Fruit fly (Drosophila melanogaster) Kc167 (cell line): ENCODE data around the gene Cyp12e1.

Experiments used
- Myc ChIP-seq: fragments of >200 bp; optimal IDR thresholded peaks from 2 replicates; lab custom pipeline; 2017; ENCODE audit warnings: missing external identifiers
- Sin3A ChIP-seq: fragments of >200 bp; optimal IDR thresholded peaks from 2 replicates; lab custom pipeline; 2018; ENCODE audit warnings: missing external identifiers
- h ChIP-seq: fragments of >200 bp; optimal IDR thresholded peaks from 3 replicates; lab custom pipeline; 2018; ENCODE audit warnings: missing external identifiers
- insv ChIP-seq: fragments of >200 bp; optimal IDR thresholded peaks from 3 replicates; lab custom pipeline; 2018; ENCODE audit warnings: missing external identifiers
- psq ChIP-seq: fragments of >200 bp; optimal IDR thresholded peaks from 2 replicates; lab custom pipeline; 2017; ENCODE audit warnings: missing external identifiers
- ttk ChIP-seq: sonication (Bioruptor generic); optimal IDR thresholded peaks from 2 replicates; lab custom pipeline; 2017; ENCODE audit warnings: missing external identifiers

Cyp12e1 gene

DNA sequence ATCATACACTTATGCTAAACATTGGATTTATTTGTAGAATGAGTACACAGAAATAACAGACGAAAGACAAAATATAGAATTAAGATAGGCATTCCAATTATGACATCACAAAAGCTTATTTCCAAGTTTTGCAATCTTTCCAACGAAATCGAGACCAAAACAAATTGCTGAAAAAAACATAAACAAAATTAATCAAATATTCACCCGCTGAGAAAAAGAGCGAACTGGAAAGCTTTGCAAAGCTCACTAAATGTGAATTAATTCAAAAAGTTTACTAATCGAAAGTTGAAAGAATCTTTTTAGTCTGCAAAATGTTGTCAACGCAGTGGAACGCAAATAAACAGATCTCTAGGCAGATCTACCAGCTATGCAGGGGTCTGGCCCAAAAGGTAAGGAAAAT, at the start of gene Cyp12e1:
TSS of gene Cyp12e1 (plus strand) at position 301 of the 400 bp plus-strand sequence.
- TF ChIP-seq insv = no peak
- no peak for TF ChIP-seq ttk
- TF ChIP-seq Myc (lab: Kevin White, UChicago) = no peak
- no peak for TF ChIP-seq h (lab: Kevin White, UChicago)
- no peak for TF ChIP-seq Sin3A
- no peak for TF ChIP-seq psq (lab: Kevin White, UChicago)

DNA sequence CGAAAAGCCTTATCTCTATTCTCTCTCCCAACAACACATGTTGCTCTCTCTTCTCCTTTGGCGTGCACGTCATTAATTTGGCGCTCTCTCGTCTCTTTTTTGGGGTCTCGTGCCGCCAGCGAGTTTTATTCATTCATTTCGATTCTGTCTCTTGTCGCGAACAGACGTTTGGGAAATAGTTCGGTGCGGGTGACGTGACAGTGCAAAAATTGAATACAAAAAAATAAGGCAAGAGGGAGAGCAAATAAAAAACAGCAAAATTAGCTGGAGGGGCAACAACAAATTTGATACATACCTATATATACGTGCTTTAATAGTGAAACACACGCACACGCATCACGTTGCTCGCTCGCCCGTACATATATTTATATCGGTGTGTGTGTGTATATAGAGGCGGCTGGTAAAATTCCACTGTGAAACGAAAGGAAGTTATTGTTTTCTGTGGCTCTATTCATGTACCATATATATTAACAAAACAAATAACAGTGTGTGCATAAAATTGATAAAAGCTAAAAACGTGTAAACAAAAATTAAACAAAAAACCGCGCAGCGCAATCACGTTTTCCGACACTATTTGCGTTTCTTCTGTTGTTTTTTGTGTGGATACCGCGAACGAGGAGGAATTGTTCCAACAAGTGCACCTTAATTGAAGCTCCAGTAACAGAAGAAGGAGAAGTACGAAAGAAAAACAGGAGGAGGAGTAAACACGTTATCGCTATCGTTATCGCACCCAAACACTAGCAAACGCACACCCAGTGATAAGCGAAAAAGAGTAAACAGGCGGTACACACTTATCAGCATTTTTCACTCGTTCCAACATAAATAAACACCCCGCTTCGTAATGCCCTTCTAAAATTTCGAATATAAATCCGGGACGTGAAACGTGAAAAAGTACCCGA, 46.2 kb upstream of the Cyp12e1 start, which contains the start of gene cwo:
TSS of gene cwo (plus strand) at position 131 of the 899 bp plus-strand sequence.
- TF ChIP-seq psq (lab: Kevin White, UChicago) (no peak), Myc (lab: Kevin White, UChicago) (no peak), insv (no peak), h (lab: Kevin White, UChicago) (no peak), ttk (no peak), Sin3A (no peak)

DNA sequence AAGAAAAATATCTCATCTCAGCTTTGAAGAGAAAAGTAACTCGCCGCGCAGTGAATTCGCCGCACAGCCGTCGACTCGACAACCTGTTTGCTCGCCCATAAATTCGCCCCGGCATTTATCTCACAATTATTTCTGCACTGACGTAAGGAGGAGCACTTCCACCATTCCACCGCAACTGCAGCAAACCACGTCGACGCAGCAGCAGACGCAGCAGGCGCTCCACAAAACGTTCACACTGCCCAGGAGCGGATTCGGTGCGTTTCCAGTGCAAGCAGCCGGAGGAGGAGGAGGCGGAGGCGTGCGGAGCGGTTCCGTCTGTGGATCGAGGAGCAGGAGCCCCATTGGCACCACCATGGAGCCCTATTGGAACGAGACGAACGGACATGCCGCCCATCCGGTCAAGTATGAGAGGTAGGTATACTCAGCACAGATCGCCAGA, 45.5 kb upstream of the Cyp12e1 start:
- no peak for TF ChIP-seq ttk
- TF ChIP-seq Sin3A = no peak
- no peak for TF ChIP-seq insv
- TF ChIP-seq Myc (lab: Kevin White, UChicago) = no peak
- no peak for TF ChIP-seq h (lab: Kevin White, UChicago)
- no peak for TF ChIP-seq psq (lab: Kevin White, UChicago)

DNA sequence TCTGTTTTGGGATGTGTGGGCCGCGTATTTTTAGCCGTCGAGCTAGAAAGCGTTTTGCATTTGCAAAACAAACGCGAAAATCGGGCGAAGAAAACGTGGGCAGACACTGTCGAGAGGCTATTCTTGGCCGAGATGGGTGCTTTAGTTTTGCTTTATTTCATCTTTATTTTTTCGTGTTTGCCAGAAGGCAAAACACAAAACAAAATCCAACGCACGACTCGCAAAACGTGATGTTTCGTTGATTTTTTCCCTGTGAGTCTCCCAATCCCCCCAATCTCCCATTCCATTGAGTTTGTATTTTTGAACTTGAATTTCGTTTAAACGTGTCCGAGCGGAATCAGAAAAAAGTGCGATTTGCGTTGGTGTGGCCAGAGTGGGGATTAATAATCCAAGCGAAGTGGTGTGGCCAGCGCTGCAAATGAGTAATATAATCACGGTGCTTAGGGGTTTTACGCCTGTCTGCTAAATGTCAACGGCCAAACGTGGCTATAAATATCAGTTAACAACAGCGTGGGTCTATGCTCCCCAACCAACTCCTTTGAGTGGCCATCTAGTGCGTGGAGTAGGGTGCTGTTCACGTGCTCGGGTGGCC, 44.6 kb upstream of the Cyp12e1 start:
- no peak for TF ChIP-seq Myc (lab: Kevin White, UChicago)
- no peak for TF ChIP-seq psq (lab: Kevin White, UChicago)
- no peak for TF ChIP-seq insv
- TF ChIP-seq h (lab: Kevin White, UChicago) = no peak
- TF ChIP-seq Sin3A = no peak
- TF ChIP-seq ttk = no peak

DNA sequence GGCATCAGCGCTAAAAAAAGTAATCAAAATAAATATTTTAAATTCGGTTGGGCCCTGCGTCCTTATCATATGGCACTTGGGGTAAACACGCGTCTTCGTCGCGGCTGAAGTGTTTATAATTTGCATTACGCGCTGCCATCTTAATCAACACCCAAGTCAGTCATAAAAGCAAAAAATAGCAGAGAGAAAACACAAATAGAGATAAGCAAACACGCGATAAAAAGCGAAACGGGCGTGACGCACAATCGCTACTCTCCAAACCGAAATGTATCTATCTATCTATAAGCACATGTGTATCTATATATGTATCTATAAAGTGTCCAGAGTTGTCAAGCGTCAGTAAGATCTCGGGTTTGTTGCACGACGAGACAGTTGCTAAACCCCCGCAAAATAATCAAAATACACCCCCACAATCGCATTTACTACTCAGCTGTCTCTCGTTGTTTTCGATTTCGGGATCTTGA, 43.6 kb upstream of the Cyp12e1 start:
- TF ChIP-seq insv (no peak), h (lab: Kevin White, UChicago) (no peak), psq (lab: Kevin White, UChicago) (no peak), ttk (no peak), Myc (lab: Kevin White, UChicago) (no peak), Sin3A (no peak)

DNA sequence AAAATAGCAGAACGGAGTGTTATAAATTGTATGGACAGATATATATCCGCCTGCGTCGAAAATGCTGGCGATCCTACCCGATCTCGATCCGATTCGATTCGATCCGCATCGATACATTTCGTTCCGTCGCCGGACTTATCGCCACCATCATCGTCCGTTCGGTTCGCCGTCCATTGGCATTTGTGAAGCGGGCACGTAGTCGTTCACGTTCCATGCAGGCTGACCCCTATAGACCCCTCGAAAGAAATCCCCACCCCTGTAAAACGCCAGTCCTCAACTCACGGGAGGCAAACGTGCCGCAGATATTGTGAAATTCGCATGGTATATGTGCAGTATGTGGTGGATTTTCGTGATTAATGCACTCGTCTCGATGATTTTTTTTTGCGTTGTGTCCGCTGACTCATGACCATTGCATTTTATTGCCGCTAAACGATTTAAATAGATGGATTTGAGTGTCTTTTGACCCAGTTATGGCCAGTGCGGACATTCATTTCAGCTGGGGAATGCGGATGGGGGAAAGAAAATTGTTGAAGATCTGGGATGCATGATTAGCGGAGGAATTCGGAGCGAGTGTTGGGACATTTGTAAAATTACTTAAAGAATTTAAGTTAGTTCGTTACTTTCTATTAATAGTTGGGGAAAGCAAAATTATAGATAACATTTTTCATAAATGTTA, 42.6 kb upstream of the Cyp12e1 start:
- TF ChIP-seq psq (lab: Kevin White, UChicago) (no peak), ttk (no peak), h (lab: Kevin White, UChicago) (no peak), Myc (lab: Kevin White, UChicago) (no peak), Sin3A (no peak), insv (no peak)

DNA sequence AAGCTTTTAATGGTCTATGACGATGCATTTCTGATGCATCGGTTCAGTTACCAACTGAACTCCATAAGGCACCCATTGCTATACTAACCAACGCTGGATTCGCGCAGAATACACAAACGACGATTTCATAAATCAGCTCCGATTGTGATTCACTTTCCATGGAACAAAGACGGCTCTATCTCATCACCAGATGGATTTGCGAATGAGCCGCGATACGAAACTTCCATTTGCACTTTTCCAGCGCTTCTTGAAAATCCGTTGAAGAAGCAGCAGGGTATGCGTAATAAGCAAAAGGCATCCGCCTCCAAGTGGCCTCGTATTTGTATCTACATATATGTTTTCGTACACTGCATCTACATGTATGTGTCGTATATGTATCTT, 42.1 kb upstream of the Cyp12e1 start:
- TF ChIP-seq psq (lab: Kevin White, UChicago) (no peak), h (lab: Kevin White, UChicago) (no peak), Myc (lab: Kevin White, UChicago) (no peak), Sin3A (no peak), ttk (no peak), insv (no peak)

DNA sequence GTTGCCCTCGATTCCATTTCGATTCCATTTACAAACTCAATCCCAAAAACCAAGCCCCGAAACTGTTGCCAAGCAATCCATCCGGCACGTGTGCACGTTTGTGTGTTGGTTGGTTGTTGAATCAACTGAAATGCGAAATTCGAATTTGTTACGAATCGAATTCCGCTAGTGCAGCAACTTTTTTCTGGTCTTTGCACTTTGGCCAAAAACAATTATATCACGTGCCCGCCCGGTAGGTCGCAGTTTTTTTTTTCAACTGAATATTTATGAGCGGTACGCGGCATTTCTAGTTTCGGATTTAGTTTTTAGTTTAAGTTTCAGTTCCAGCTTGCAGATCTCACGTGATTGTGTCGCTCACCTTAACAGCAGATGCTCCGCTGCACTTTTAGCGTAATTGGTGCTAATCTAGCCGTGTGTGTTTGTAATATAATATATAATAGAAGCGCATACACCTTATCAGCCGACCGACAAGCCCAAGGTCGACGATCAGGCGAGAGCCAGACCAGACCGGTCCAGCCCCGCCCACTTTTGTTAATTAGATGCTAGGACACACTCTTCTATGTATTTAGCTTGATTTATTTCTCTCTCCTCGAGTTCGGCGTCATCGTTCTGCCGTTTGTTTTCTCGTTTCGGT, 41.5 kb upstream of the Cyp12e1 start:
- no peak for TF ChIP-seq ttk
- no peak for TF ChIP-seq Sin3A
- TF ChIP-seq h (lab: Kevin White, UChicago) = no peak
- no peak for TF ChIP-seq psq (lab: Kevin White, UChicago)
- TF ChIP-seq Myc (lab: Kevin White, UChicago) = no peak
- TF ChIP-seq insv = no peak

DNA sequence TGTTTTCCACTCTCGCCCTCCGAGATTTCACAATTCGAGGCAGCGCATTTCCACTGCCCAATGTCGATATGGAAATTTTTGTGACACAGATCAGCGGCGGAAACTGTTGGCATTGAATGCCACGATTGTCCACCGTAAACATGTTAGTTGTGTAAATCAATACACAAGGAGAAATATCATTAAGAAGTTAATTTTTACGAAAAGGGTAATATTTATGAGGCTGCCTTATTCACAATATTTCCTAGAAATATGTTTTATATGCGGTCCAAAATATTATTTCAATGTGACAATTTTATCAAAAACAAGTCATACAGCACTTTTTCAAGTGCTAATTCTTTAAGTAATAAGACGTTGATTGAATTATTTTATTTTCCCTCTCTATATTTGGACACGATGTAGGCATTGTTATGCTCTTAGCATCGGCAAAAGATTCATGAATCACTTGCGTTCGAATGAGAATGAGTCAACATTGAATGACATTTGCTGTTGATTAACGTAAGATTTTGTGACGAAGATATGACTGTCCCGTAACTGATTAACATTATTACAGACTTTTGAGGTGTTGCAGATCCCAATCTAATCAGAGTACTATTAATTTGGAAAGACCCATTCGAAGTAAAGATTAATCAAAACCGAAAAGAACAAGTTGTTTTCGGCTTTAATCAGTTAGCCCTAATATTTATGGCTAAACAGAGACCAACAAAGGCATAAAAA, 40.8 kb upstream of the Cyp12e1 start:
- no peak for TF ChIP-seq Sin3A
- TF ChIP-seq ttk = no peak
- no peak for TF ChIP-seq Myc (lab: Kevin White, UChicago)
- TF ChIP-seq h (lab: Kevin White, UChicago) = no peak
- TF ChIP-seq psq (lab: Kevin White, UChicago) = no peak
- TF ChIP-seq insv = no peak

DNA sequence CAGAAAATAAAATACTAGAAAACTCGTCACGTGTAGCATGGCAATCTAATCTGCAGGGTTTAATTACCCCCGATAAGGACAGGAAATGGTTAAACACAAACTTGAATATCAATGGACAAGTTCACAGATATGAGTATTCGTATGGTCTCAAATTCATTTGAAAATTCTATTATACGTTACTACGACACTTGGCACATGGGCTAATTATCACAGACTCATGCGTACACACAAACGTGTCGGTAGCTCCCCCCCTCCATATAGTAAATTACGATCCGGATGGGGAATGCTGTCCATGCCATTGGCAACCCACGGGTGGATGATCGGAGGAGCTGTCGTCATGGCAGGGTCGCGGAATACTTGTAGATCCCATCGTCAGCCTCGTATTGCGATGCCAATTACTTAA, 40.2 kb upstream of the Cyp12e1 start:
- TF ChIP-seq psq (lab: Kevin White, UChicago) (no peak), h (lab: Kevin White, UChicago) (no peak), Sin3A (no peak), ttk (no peak), insv (no peak), Myc (lab: Kevin White, UChicago) (no peak)

DNA sequence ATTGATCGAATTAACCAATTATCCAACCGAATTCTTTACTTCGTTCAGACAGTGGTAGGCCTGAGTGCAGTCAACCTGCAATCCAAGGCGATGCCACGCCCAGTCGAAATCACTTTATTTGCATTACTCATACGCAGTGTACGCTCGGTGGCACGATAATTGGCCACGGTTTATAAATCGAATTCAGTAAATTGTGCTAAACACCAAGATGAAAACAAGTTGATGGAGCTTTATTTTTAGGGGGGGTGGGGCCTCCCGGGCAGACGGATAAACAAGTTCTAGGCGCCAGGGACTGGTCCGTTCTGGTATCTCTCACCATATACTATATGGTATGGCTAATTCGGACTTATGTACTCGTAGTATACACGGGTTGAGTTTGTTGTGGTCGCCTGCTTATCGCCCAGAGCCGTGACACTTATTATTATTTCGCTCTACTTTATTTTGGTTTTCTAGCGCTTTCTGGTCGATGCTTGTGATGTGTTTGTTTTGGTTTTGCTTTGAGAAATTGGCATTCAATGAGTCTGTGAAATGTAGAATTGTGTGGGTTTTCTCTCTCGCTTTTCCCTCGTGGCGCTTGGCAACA, 39.3 kb upstream of the Cyp12e1 start:
- TF ChIP-seq h (lab: Kevin White, UChicago) (no peak), psq (lab: Kevin White, UChicago) (no peak), ttk (no peak), Sin3A (no peak), Myc (lab: Kevin White, UChicago) (no peak), insv (no peak)
